Fruit fly (Drosophila melanogaster) whole organism: ENCODE measurements around the gene gogo.

Source experiments
- CG8478 ChIP-seq: fragments of >200 bp; optimal IDR thresholded peaks from 2 replicates; lab custom pipeline; 2018; ENCODE audit warnings: inconsistent platforms
- Dll ChIP-seq: fragments of >200 bp; optimal IDR thresholded peaks from 2 replicates; lab custom pipeline; 2017
- EcR ChIP-seq, 2 experiments: fragments of >200 bp; optimal IDR thresholded peaks; 2 replicates each; lab custom pipeline; 2017; ENCODE audit warnings: missing biosample characterization in 2 of 2, missing genetic modification characterization in 2 of 2, missing genetic modification reagents in 2 of 2
- pan ChIP-seq: fragments of >200 bp; optimal IDR thresholded peaks from 2 replicates; lab custom pipeline; 2017
- psq ChIP-seq: fragments of >200 bp; optimal IDR thresholded peaks from 2 replicates; lab custom pipeline; 2017

dm6 chr3L:20275235-20275634 is 19.7 kb downstream of the gogo start, which contains the start of gene CG17122:
- TF ChIP-seq CG8478 (lab: Kevin White, UChicago) (no peak), Dll (no peak), psq (lab: Kevin White, UChicago) (no peak), EcR (GFP tag; optimal IDR thresholded peaks at IDR 0.05; lab: Kevin White, UChicago) (no peak), pan (lab: Kevin White, UChicago) (no peak)
